Worm (Caenorhabditis elegans): ENCODE measurements around the gene pmp-1.
A peak's percentile ranks its signal among the peaks of the same experiment; 100 is the strongest.

ce11 chrII:6844227-6845005 lies 39.1 kb downstream of the pmp-1 start:
- TF ChIP-seq ceh-43 (GFP tag; optimal IDR thresholded peaks at IDR 0.05) (no peak), ceh-39 (tag; optimal IDR thresholded peaks at IDR 0.05) (peak; percentile 17), ham-2 (GFP tag; optimal IDR thresholded peaks at IDR 0.05) (no peak), unc-120 (tag; optimal IDR thresholded peaks at IDR 0.05; ENCODE audit: poor library complexity, severe bottlenecking) (no peak), lsy-2 (tag; optimal IDR thresholded peaks at IDR 0.05) (no peak)

Measured in whole organism, mixed stage, embryonic.